Worm (Caenorhabditis elegans) whole organism, L2 larva: Measurements from ENCODE around the gene T05C12.11.

Experiments
- Y55F3AM.14 ChIP-seq: fragments of 200-800 bp; sonication (Bioruptor generic); optimal IDR thresholded peaks from 2 replicates; lab custom pipeline; 2018; ENCODE audit warnings: mild to moderate bottlenecking, missing genetic modification characterization, missing compliant biosample characterization
- alr-1 ChIP-seq: fragments of 150-350 bp; optimal IDR thresholded peaks from 2 replicates; lab custom pipeline; 2014; ENCODE audit warnings: missing biosample characterization, missing genetic modification characterization
- ama-1 ChIP-seq: fragments of 150-350 bp; optimal IDR thresholded peaks from 2 replicates; lab custom pipeline; 2018; ENCODE audit warnings: inconsistent platforms
- lin-39 ChIP-seq: fragments of 150-350 bp; optimal IDR thresholded peaks from 2 replicates; lab custom pipeline; 2014; ENCODE audit warnings: missing biosample characterization, missing genetic modification reagents, missing genetic modification characterization
- sem-4 ChIP-seq: fragments of 150-350 bp; optimal IDR thresholded peaks from 2 replicates; lab custom pipeline; 2014; ENCODE audit warnings: missing biosample characterization, missing genetic modification reagents, missing genetic modification characterization
- unc-39 ChIP-seq: fragments of 150-350 bp; optimal IDR thresholded peaks from 2 replicates; lab custom pipeline; 2014; ENCODE audit warnings: missing biosample characterization, missing genetic modification characterization

- TF ChIP-seq sem-4 (tag; lab: Kevin White, UChicago) (peak; percentile 66), lin-39 (tag; lab: Kevin White, UChicago) (no peak), unc-39 (tag; lab: Kevin White, UChicago) (no peak), ama-1 (no peak), alr-1 (tag; lab: Kevin White, UChicago) (no peak), Y55F3AM.14 (GFP tag; lab: Kevin White, UChicago) (peak; percentile 6)
Observed at ce11 chrII:8126132-8126531, 44.1 kb downstream of the T05C12.11 start.
